Fruit fly (Drosophila melanogaster) whole organism, embryonic: Measurements from ENCODE around the gene CG9550.

Experiments
- Abd-B ChIP-seq: fragments of 200-800 bp; sonication (Bioruptor generic); optimal IDR thresholded peaks from 2 replicates; lab custom pipeline; 2018; ENCODE audit warnings: missing biosample characterization, mild to moderate bottlenecking, missing genetic modification characterization, moderate library complexity
- CG10321 ChIP-seq: fragments of 200-800 bp; sonication (Bioruptor generic); IDR thresholded peaks from 2 replicates; pipeline ENCODE4 v1.3.6; 2022; ENCODE audit warnings: missing biosample characterization, missing genetic modification characterization
- CG10543 ChIP-seq: fragments of 200-800 bp; sonication (Bioruptor generic); optimal IDR thresholded peaks from 3 replicates; lab custom pipeline; 2017; ENCODE audit warnings: missing biosample characterization, mild to moderate bottlenecking, missing genetic modification characterization, moderate library complexity
- CG10654 ChIP-seq: fragments of 200-800 bp; sonication (Bioruptor generic); optimal IDR thresholded peaks from 2 replicates; lab custom pipeline; 2016; ENCODE audit warnings: missing biosample characterization, missing genetic modification characterization
- CG10979 ChIP-seq: fragments of 200-800 bp; sonication (Bioruptor generic); optimal IDR thresholded peaks from 2 replicates; lab custom pipeline; 2018; ENCODE audit warnings: missing biosample characterization, mild to moderate bottlenecking, missing genetic modification characterization, moderate library complexity
- CG11456 ChIP-seq: fragments of 200-800 bp; sonication (Bioruptor generic); IDR thresholded peaks from 3 replicates; pipeline ENCODE4 v1.3.6; 2022; ENCODE audit warnings: missing biosample characterization, missing genetic modification characterization
- CG12104 ChIP-seq: fragments of 200-800 bp; sonication (Bioruptor generic); optimal IDR thresholded peaks from 3 replicates; lab custom pipeline; 2016; ENCODE audit warnings: missing biosample characterization, missing genetic modification characterization
- CG12155 ChIP-seq: fragments of 200-800 bp; sonication (Bioruptor generic); optimal IDR thresholded peaks from 3 replicates; lab custom pipeline; 2016; ENCODE audit warnings: missing biosample characterization, missing genetic modification characterization
- CG13424 ChIP-seq: fragments of 200-800 bp; sonication (Bioruptor generic); optimal IDR thresholded peaks from 2 replicates; lab custom pipeline; 2019; ENCODE audit warnings: missing biosample characterization, mild to moderate bottlenecking, missing genetic modification characterization, moderate library complexity
- CG14050 ChIP-seq: fragments of 200-800 bp; sonication (Bioruptor generic); IDR thresholded peaks from 3 replicates; pipeline ENCODE4 v1.3.6; 2022; ENCODE audit warnings: missing biosample characterization, missing genetic modification characterization
- CG14441 ChIP-seq: fragments of 200-800 bp; sonication (Bioruptor generic); IDR thresholded peaks from 2 replicates; pipeline ENCODE4 v1.3.6; 2022; ENCODE audit warnings: missing biosample characterization, missing genetic modification characterization
- CG15601 ChIP-seq: fragments of 200-800 bp; sonication (Bioruptor generic); optimal IDR thresholded peaks from 3 replicates; lab custom pipeline; 2019; ENCODE audit warnings: missing biosample characterization, mild to moderate bottlenecking, missing genetic modification characterization, moderate library complexity
- CG31365 ChIP-seq: fragments of 200-800 bp; sonication (Bioruptor generic); optimal IDR thresholded peaks from 2 replicates; lab custom pipeline; 2018; ENCODE audit warnings: missing biosample characterization, mild to moderate bottlenecking, missing genetic modification characterization
- CG43689 ChIP-seq: fragments of 200-800 bp; sonication (Bioruptor generic); IDR thresholded peaks from 2 replicates; pipeline ENCODE4 v1.3.6; 2022; ENCODE audit warnings: missing biosample characterization, missing genetic modification characterization
- CG4730 ChIP-seq: fragments of 200-800 bp; sonication (Bioruptor generic); IDR thresholded peaks from 2 replicates; pipeline ENCODE4 v1.3.6; 2022; ENCODE audit warnings: missing biosample characterization, missing genetic modification characterization
- CG6689 ChIP-seq: fragments of 200-800 bp; sonication (Bioruptor generic); IDR thresholded peaks from 2 replicates; pipeline ENCODE4 v1.3.6; 2022; ENCODE audit warnings: missing biosample characterization, missing genetic modification characterization
- CG6813 ChIP-seq: fragments of 200-800 bp; sonication (Bioruptor generic); optimal IDR thresholded peaks from 2 replicates; lab custom pipeline; 2017; ENCODE audit warnings: missing biosample characterization, missing genetic modification characterization, mild to moderate bottlenecking, moderate library complexity, missing genetic modification reagents
- CG6854 ChIP-seq: fragments of 200-800 bp; sonication (Bioruptor generic); optimal IDR thresholded peaks from 3 replicates; lab custom pipeline; 2017; ENCODE audit warnings: missing biosample characterization, mild to moderate bottlenecking, missing genetic modification characterization
- Dip3 ChIP-seq: fragments of 200-800 bp; sonication (Bioruptor generic); optimal IDR thresholded peaks from 3 replicates; lab custom pipeline; 2016; ENCODE audit warnings: missing biosample characterization, missing genetic modification characterization
- Jarid2 ChIP-seq: fragments of 200-800 bp; sonication (Bioruptor generic); optimal IDR thresholded peaks from 3 replicates; lab custom pipeline; 2017; ENCODE audit warnings: mild to moderate bottlenecking, missing biosample characterization, missing genetic modification reagents, missing genetic modification characterization
- Lpt ChIP-seq: fragments of >200 bp; optimal IDR thresholded peaks from 2 replicates; lab custom pipeline; 2018; ENCODE audit warnings: missing biosample characterization, missing genetic modification characterization
- Mrtf ChIP-seq: fragments of 200-800 bp; sonication (Bioruptor generic); IDR thresholded peaks from 3 replicates; pipeline ENCODE4 v1.3.6; 2022; ENCODE audit warnings: missing biosample characterization, missing genetic modification characterization
- NK7.1 ChIP-seq: fragments of 200-800 bp; sonication (Bioruptor generic); optimal IDR thresholded peaks from 3 replicates; lab custom pipeline; 2016; ENCODE audit warnings: missing biosample characterization, missing genetic modification characterization
- YL-1 ChIP-seq: fragments of 200-800 bp; sonication (Bioruptor generic); optimal IDR thresholded peaks from 3 replicates; lab custom pipeline; 2017; ENCODE audit warnings: missing biosample characterization, mild to moderate bottlenecking, missing genetic modification characterization
- ara ChIP-seq: fragments of 200-800 bp; sonication (Bioruptor generic); IDR thresholded peaks from 2 replicates; pipeline ENCODE4 v1.3.6; 2022; ENCODE audit warnings: missing biosample characterization, missing genetic modification characterization
- ash1 ChIP-seq: fragments of 200-800 bp; sonication (Bioruptor generic); optimal IDR thresholded peaks from 2 replicates; lab custom pipeline; 2018; ENCODE audit warnings: missing biosample characterization, mild to moderate bottlenecking, missing genetic modification characterization
- az2 ChIP-seq: fragments of 200-800 bp; sonication (Bioruptor generic); optimal IDR thresholded peaks from 3 replicates; lab custom pipeline; 2016; ENCODE audit warnings: missing biosample characterization, missing genetic modification characterization
- chn ChIP-seq: fragments of 200-800 bp; sonication (Bioruptor generic); optimal IDR thresholded peaks from 2 replicates; lab custom pipeline; 2016; ENCODE audit warnings: missing biosample characterization, missing genetic modification characterization
- dm ChIP-seq: fragments of 200-800 bp; sonication (Bioruptor generic); optimal IDR thresholded peaks from 3 replicates; lab custom pipeline; 2016; ENCODE audit warnings: missing biosample characterization, missing genetic modification characterization
- dmrt99B ChIP-seq: fragments of 200-800 bp; sonication (Bioruptor generic); optimal IDR thresholded peaks from 2 replicates; lab custom pipeline; 2018; ENCODE audit warnings: missing biosample characterization, mild to moderate bottlenecking, missing genetic modification characterization, moderate library complexity
- ftz-f1 ChIP-seq: fragments of 200-800 bp; sonication (Bioruptor generic); optimal IDR thresholded peaks from 2 replicates; lab custom pipeline; 2016; ENCODE audit warnings: missing biosample characterization, missing genetic modification characterization
- fu2 ChIP-seq: fragments of 200-800 bp; sonication (Bioruptor generic); optimal IDR thresholded peaks from 2 replicates; lab custom pipeline; 2016; ENCODE audit warnings: missing biosample characterization, missing genetic modification characterization
- gcm ChIP-seq: fragments of 200-800 bp; sonication (Bioruptor generic); optimal IDR thresholded peaks from 2 replicates; lab custom pipeline; 2019; ENCODE audit warnings: missing biosample characterization, mild to moderate bottlenecking, missing genetic modification characterization, moderate library complexity
- gcm2 ChIP-seq: fragments of 200-800 bp; sonication (Bioruptor generic); optimal IDR thresholded peaks from 2 replicates; lab custom pipeline; 2016; ENCODE audit warnings: missing biosample characterization, missing genetic modification characterization
- gsb ChIP-seq: fragments of 200-800 bp; sonication (Bioruptor generic); IDR thresholded peaks from 2 replicates; pipeline ENCODE4 v1.3.6; 2022; ENCODE audit warnings: missing biosample characterization, missing genetic modification characterization
- h ChIP-seq: fragments of >200 bp; optimal IDR thresholded peaks from 2 replicates; lab custom pipeline; 2017
- her ChIP-seq: fragments of 200-800 bp; sonication (Bioruptor generic); optimal IDR thresholded peaks from 2 replicates; lab custom pipeline; 2016; ENCODE audit warnings: missing biosample characterization, missing genetic modification characterization
- hkb ChIP-seq, 2 experiments: fragments of 200-800 bp in 1 of 2; fragments of >200 bp in 1 of 2; sonication (Bioruptor generic) in 1 of 2; IDR thresholded peaks in 1 of 2; optimal IDR thresholded peaks in 1 of 2; 2 replicates each; pipeline versions ENCODE4 v1.3.6 to Lab custom; 2017 to 2022; ENCODE audit warnings: missing biosample characterization in 1 of 2, missing genetic modification characterization in 1 of 2
- inv ChIP-seq: fragments of 200-800 bp; sonication (Bioruptor generic); IDR thresholded peaks from 2 replicates; pipeline ENCODE4 v1.3.6; 2022; ENCODE audit warnings: missing biosample characterization, missing genetic modification characterization; ENCODE audit not compliant: partially characterized antibody
- klu ChIP-seq: fragments of 200-800 bp; sonication (Bioruptor generic); IDR thresholded peaks from 2 replicates; pipeline ENCODE4 v1.3.6; 2022; ENCODE audit warnings: missing biosample characterization, missing genetic modification characterization
- nau ChIP-seq: fragments of 200-800 bp; sonication (Bioruptor generic); optimal IDR thresholded peaks from 3 replicates; lab custom pipeline; 2017; ENCODE audit warnings: missing biosample characterization, mild to moderate bottlenecking, missing genetic modification characterization, missing genetic modification reagents
- nom ChIP-seq: fragments of 200-800 bp; sonication (Bioruptor generic); optimal IDR thresholded peaks from 2 replicates; lab custom pipeline; 2017; ENCODE audit warnings: missing biosample characterization, missing genetic modification characterization, mild to moderate bottlenecking, moderate library complexity, missing genetic modification reagents
- onecut ChIP-seq: fragments of 200-800 bp; sonication (Bioruptor generic); IDR thresholded peaks from 2 replicates; pipeline ENCODE4 v1.3.6; 2022; ENCODE audit warnings: missing biosample characterization, missing genetic modification characterization
- pfk ChIP-seq: fragments of 200-800 bp; sonication (Bioruptor generic); optimal IDR thresholded peaks from 2 replicates; lab custom pipeline; 2018; ENCODE audit warnings: missing biosample characterization, mild to moderate bottlenecking, missing genetic modification characterization, moderate library complexity
- pum ChIP-seq: fragments of 200-800 bp; sonication (Bioruptor generic); optimal IDR thresholded peaks from 2 replicates; lab custom pipeline; 2016; ENCODE audit warnings: missing biosample characterization, missing genetic modification characterization
- seq ChIP-seq: fragments of 200-800 bp; sonication (Bioruptor generic); IDR thresholded peaks from 2 replicates; pipeline ENCODE4 v1.3.6; 2022; ENCODE audit warnings: missing biosample characterization, missing genetic modification characterization
- sob ChIP-seq: fragments of 200-800 bp; sonication (Bioruptor generic); IDR thresholded peaks from 2 replicates; pipeline ENCODE4 v1.3.6; 2022; ENCODE audit warnings: missing biosample characterization, missing genetic modification characterization
- sr ChIP-seq: fragments of 200-800 bp; sonication (Bioruptor generic); IDR thresholded peaks from 3 replicates; pipeline ENCODE4 v1.3.6; 2022; ENCODE audit warnings: missing biosample characterization, missing genetic modification characterization
- stwl ChIP-seq: fragments of 200-800 bp; sonication (Bioruptor generic); optimal IDR thresholded peaks from 3 replicates; lab custom pipeline; 2018; ENCODE audit warnings: missing biosample characterization, mild to moderate bottlenecking, missing genetic modification characterization, moderate library complexity
- tap ChIP-seq: fragments of 200-800 bp; optimal IDR thresholded peaks from 3 replicates; lab custom pipeline; 2019; ENCODE audit warnings: missing biosample characterization, mild to moderate bottlenecking, missing genetic modification characterization, moderate library complexity
- vnd ChIP-seq: fragments of 200-800 bp; sonication (Bioruptor generic); IDR thresholded peaks from 3 replicates; pipeline ENCODE4 v1.3.6; 2022; ENCODE audit warnings: missing biosample characterization, missing genetic modification characterization; ENCODE audit not compliant: partially characterized antibody

The CG9550 gene

DNA sequence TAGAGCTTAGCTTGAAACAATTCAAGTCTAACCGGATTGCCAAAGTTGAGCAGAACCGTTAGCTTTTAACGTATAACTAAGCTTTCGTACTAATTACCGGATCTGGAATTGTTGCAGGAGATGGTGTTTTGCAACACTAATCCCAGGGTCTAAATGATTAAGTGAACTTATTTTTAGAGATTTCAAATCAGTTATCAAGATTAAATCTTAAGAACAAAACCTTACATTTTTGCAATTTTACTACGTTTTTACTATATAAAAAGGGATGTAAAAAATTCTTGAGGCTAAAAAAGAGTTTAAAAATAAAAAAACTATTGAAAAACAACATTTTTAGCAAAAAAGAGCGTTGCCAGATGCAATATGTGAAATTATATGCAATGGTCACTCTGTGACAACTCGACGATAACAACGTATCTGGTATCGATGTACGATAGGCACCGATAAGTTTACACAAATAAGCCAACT lies 8.1 kb upstream of the CG9550 start, which contains the start of the genes KFase and epsilonCOP (continued):
- TF ChIP-seq inv (GFP tag; lab: Robert Waterston, UW) (peak; percentile 61), Mrtf (GFP tag; lab: Robert Waterston, UW) (no peak), gcm (GFP tag; lab: Kevin White, UChicago) (peak; percentile 49), CG43689 (GFP tag; lab: Robert Waterston, UW) (no peak), Jarid2 (no peak), klu (no peak), nau (GFP tag; lab: Kevin White, UChicago) (no peak), h (lab: Kevin White, UChicago) (no peak), dmrt99B (tag; lab: Kevin White, UChicago) (peak; percentile 43), sr (GFP tag; lab: Robert Waterston, UW) (no peak), pfk (no peak), Abd-B (peak; percentile 52), ftz-f1 (no peak), seq (GFP tag; lab: Robert Waterston, UW) (no peak), Lpt (GFP tag; lab: Kevin White, UChicago) (no peak), CG4730 (GFP tag; lab: Robert Waterston, UW) (0 out of 2 replicates have a peak, but pooled peaks have one; percentile 28), CG10979 (tag; lab: Kevin White, UChicago) (peak; percentile 31), CG14441 (GFP tag; lab: Robert Waterston, UW) (no peak), CG12104 (GFP tag; lab: Kevin White, UChicago) (peak; percentile 63), ash1 (GFP tag; lab: Kevin White, UChicago) (no peak), tap (no peak), CG10321 (no peak), sob (GFP tag; lab: Robert Waterston, UW) (peak; percentile 74), her (GFP tag; lab: Kevin White, UChicago) (peak; percentile 38), YL-1 (GFP tag; lab: Kevin White, UChicago) (peak; percentile 71), CG6813 (GFP tag; lab: Kevin White, UChicago) (no peak), pum (GFP tag; lab: Kevin White, UChicago) (no peak), CG10543 (GFP tag; lab: Kevin White, UChicago) (peak; percentile 59), nom (GFP tag; lab: Kevin White, UChicago) (no peak), chn (GFP tag; lab: Kevin White, UChicago) (peak; percentile 70), vnd (peak; percentile 58), onecut (GFP tag; lab: Robert Waterston, UW) (no peak), dm (GFP tag; lab: Kevin White, UChicago) (peak; percentile 37), CG14050 (0 out of 3 replicates have a peak, but pooled peaks have one; percentile 26), stwl (tag; lab: Kevin White, UChicago) (peak; percentile 100), ara (GFP tag; lab: Robert Waterston, UW) (no peak), gsb (GFP tag; lab: Robert Waterston, UW) (no peak), CG10654 (GFP tag; lab: Kevin White, UChicago) (peak; percentile 44), Dip3 (GFP tag; lab: Kevin White, UChicago) (peak; percentile 71), gcm2 (GFP tag; lab: Kevin White, UChicago) (no peak), CG12155 (GFP tag; lab: Kevin White, UChicago) (peak; percentile 58), NK7.1 (GFP tag; lab: Kevin White, UChicago) (no peak), CG11456 (0 out of 3 replicates have a peak, but pooled peaks have one; percentile 52), az2 (GFP tag; lab: Kevin White, UChicago) (peak; percentile 14), fu2 (GFP tag; lab: Kevin White, UChicago) (peak; percentile 38), CG6689 (GFP tag; lab: Robert Waterston, UW) (no peak), CG15601 (tag; lab: Kevin White, UChicago) (peak; percentile 49), CG13424 (tag; lab: Kevin White, UChicago) (peak; percentile 59), hkb (optimal IDR thresholded peaks at IDR 0.05; lab: Kevin White, UChicago) (no peak), hkb (GFP tag; IDR thresholded peaks at IDR 0.05; lab: Robert Waterston, UW) (peak; percentile 70), CG31365 (tag; lab: Kevin White, UChicago) (no peak), CG6854 (GFP tag; lab: Kevin White, UChicago) (no peak)
